Worm (Caenorhabditis elegans) whole organism, L4 larva: ENCODE data around the gene srx-102.

ENCODE experiments used
- F26F4.8 ChIP-seq: fragments of 200-800 bp; sonication (Bioruptor generic); conservative IDR thresholded peaks from 2 replicates; pipeline ENCODE4 v1.3.6; 2022; ENCODE audit warnings: missing genetic modification characterization, missing compliant biosample characterization
- F49E8.2 ChIP-seq: sonication (generic microtip); optimal IDR thresholded peaks from 2 replicates; lab custom pipeline; 2016; ENCODE audit warnings: missing compliant biosample characterization, mild to moderate bottlenecking, missing genetic modification characterization, borderline replicate concordance
- Y75B8A.6 ChIP-seq: fragments of 200-800 bp; sonication (Bioruptor generic); IDR thresholded peaks from 2 replicates; pipeline ENCODE4 v1.3.6; 2022; ENCODE audit warnings: missing genetic modification reagents, missing genetic modification characterization, missing compliant biosample characterization
- aly-2 ChIP-seq: sonication (generic microtip); optimal IDR thresholded peaks from 2 replicates; lab custom pipeline; 2018; ENCODE audit warnings: missing biosample characterization, missing genetic modification characterization
- ceh-20 ChIP-seq: fragments of 200-800 bp; sonication (Bioruptor generic); IDR thresholded peaks from 2 replicates; pipeline ENCODE4 v1.3.6; 2022; ENCODE audit warnings: missing genetic modification reagents, missing genetic modification characterization, missing compliant biosample characterization
- ceh-32 ChIP-seq: sonication (generic microtip); optimal IDR thresholded peaks from 2 replicates; lab custom pipeline; 2016; ENCODE audit warnings: mild to moderate bottlenecking, missing genetic modification characterization, missing compliant biosample characterization; ENCODE audit not compliant: poor library complexity
- ceh-44 ChIP-seq: fragments of 200-800 bp; sonication (Bioruptor generic); IDR thresholded peaks from 2 replicates; pipeline ENCODE4 v1.3.6; 2022; ENCODE audit warnings: missing genetic modification reagents, missing genetic modification characterization, missing compliant biosample characterization
- daf-16 ChIP-seq, 3 experiments: sonication (generic microtip); optimal IDR thresholded peaks; 2 replicates each; lab custom pipeline; 2016 to 2017; ENCODE audit warnings: missing genetic modification characterization in 3 of 3, missing genetic modification reagents in 3 of 3, mild to moderate bottlenecking in 2 of 3, missing compliant biosample characterization in 2 of 3, missing biosample characterization in 1 of 3, moderate library complexity in 1 of 3
- daf-8 ChIP-seq: fragments of 200-800 bp; sonication (Bioruptor generic); IDR thresholded peaks from 2 replicates; pipeline ENCODE4 v1.3.6; 2022; ENCODE audit warnings: missing genetic modification characterization, missing compliant biosample characterization
- dmd-6 ChIP-seq: fragments of 200-800 bp; sonication (Bioruptor generic); IDR thresholded peaks from 2 replicates; pipeline ENCODE4 v1.3.6; 2022; ENCODE audit warnings: missing genetic modification reagents, missing genetic modification characterization, missing compliant biosample characterization
- duxl-1 ChIP-seq: sonication (generic microtip); optimal IDR thresholded peaks from 2 replicates; lab custom pipeline; 2016; ENCODE audit warnings: mild to moderate bottlenecking, missing genetic modification characterization, moderate library complexity, missing compliant biosample characterization; ENCODE audit not compliant: poor library complexity
- hif-1 ChIP-seq, 2 experiments: sonication (generic microtip); optimal IDR thresholded peaks; 2 replicates each; lab custom pipeline; 2016 to 2017; ENCODE audit warnings: missing compliant biosample characterization in 2 of 2, missing genetic modification characterization in 2 of 2, missing genetic modification reagents in 2 of 2, missing genotype in 2 of 2, mild to moderate bottlenecking in 1 of 2
- hlh-11 ChIP-seq: fragments of 200-800 bp; sonication (Bioruptor generic); optimal IDR thresholded peaks from 2 replicates; lab custom pipeline; 2018; ENCODE audit warnings: mild to moderate bottlenecking, missing genetic modification characterization, missing compliant biosample characterization
- hmg-1.1 ChIP-seq: fragments of 200-800 bp; sonication (Bioruptor generic); IDR thresholded peaks from 2 replicates; pipeline ENCODE4 v1.3.6; 2022; ENCODE audit warnings: missing genetic modification reagents, missing genetic modification characterization, missing compliant biosample characterization
- lim-7 ChIP-seq: fragments of 200-800 bp; sonication (Bioruptor generic); IDR thresholded peaks from 2 replicates; pipeline ENCODE4 v1.3.6; 2022; ENCODE audit warnings: missing genetic modification characterization, missing compliant biosample characterization
- lin-13 ChIP-seq: fragments of 150-350 bp; optimal IDR thresholded peaks from 2 replicates; lab custom pipeline; 2014; ENCODE audit warnings: missing biosample characterization, missing genetic modification reagents, missing genetic modification characterization
- madf-5 ChIP-seq, 2 experiments: fragments of 200-800 bp; sonication (Bioruptor generic); IDR thresholded peaks; 2 replicates each; pipeline ENCODE4 v1.3.6; 2022; ENCODE audit warnings: missing compliant biosample characterization in 2 of 2, missing genetic modification characterization in 2 of 2
- mdl-1 ChIP-seq, 2 experiments: fragments of 150-350 bp in 1 of 2; sonication (generic microtip) in 1 of 2; optimal IDR thresholded peaks; 2 replicates each; lab custom pipeline; 2014 to 2017; ENCODE audit warnings: missing biosample characterization in 2 of 2, missing genetic modification characterization in 2 of 2
- mes-2 ChIP-seq: sonication (generic microtip); optimal IDR thresholded peaks from 2 replicates; lab custom pipeline; 2016; ENCODE audit warnings: missing genotype, mild to moderate bottlenecking, missing genetic modification characterization, missing compliant biosample characterization; ENCODE audit not compliant: poor library complexity, severe bottlenecking
- mxl-3 ChIP-seq: fragments of 200-800 bp; sonication (Bioruptor generic); optimal IDR thresholded peaks from 2 replicates; lab custom pipeline; 2018; ENCODE audit warnings: mild to moderate bottlenecking, missing genetic modification characterization, missing compliant biosample characterization
- nhr-102 ChIP-seq: sonication (generic microtip); optimal IDR thresholded peaks from 2 replicates; lab custom pipeline; 2016; ENCODE audit warnings: mild to moderate bottlenecking, missing genetic modification characterization, moderate library complexity, missing compliant biosample characterization
- nhr-28 ChIP-seq: fragments of 150-350 bp; optimal IDR thresholded peaks from 2 replicates; lab custom pipeline; 2014; ENCODE audit warnings: missing biosample characterization, missing genetic modification characterization
- nhr-48 ChIP-seq: sonication (generic microtip); optimal IDR thresholded peaks from 2 replicates; lab custom pipeline; 2016; ENCODE audit warnings: mild to moderate bottlenecking, missing genetic modification characterization, missing compliant biosample characterization
- nhr-77 ChIP-seq: fragments of 150-350 bp; optimal IDR thresholded peaks from 2 replicates; lab custom pipeline; 2014; ENCODE audit warnings: missing biosample characterization, missing genetic modification characterization
- pha-4 ChIP-seq, 2 experiments: fragments of 150-350 bp in 1 of 2; fragments of 200-800 bp in 1 of 2; sonication (Bioruptor generic) in 1 of 2; IDR thresholded peaks in 1 of 2; optimal IDR thresholded peaks in 1 of 2; 2 replicates each; pipeline versions ENCODE4 v1.3.6 to Lab custom; 2014 to 2022; ENCODE audit warnings: missing genetic modification characterization in 2 of 2, missing genetic modification reagents in 2 of 2, missing biosample characterization in 1 of 2, missing compliant biosample characterization in 1 of 2
- pqm-1 ChIP-seq: sonication (generic microtip); optimal IDR thresholded peaks from 2 replicates; lab custom pipeline; 2017; ENCODE audit warnings: missing biosample characterization, missing genetic modification characterization
- sdz-12 ChIP-seq: fragments of 200-800 bp; sonication (Bioruptor generic); optimal IDR thresholded peaks from 2 replicates; lab custom pipeline; 2018; ENCODE audit warnings: mild to moderate bottlenecking, missing genetic modification characterization, missing compliant biosample characterization
- set-16 ChIP-seq: fragments of 200-800 bp; sonication (Bioruptor generic); IDR thresholded peaks from 2 replicates; pipeline ENCODE4 v1.3.6; 2022; ENCODE audit warnings: missing genetic modification reagents, missing genetic modification characterization, missing compliant biosample characterization
- spr-3 ChIP-seq: fragments of 200-800 bp; sonication (Bioruptor generic); optimal IDR thresholded peaks from 2 replicates; lab custom pipeline; 2018; ENCODE audit warnings: mild to moderate bottlenecking, missing genetic modification characterization, missing compliant biosample characterization
- tag-97 ChIP-seq: fragments of 200-800 bp; sonication (Bioruptor generic); IDR thresholded peaks from 2 replicates; pipeline ENCODE4 v1.3.6; 2022; ENCODE audit warnings: missing genetic modification characterization, missing compliant biosample characterization
- unc-62 ChIP-seq, 3 experiments: fragments of 150-350 bp in 1 of 3; sonication (generic microtip); optimal IDR thresholded peaks in 2 of 3; peaks in 1 of 3; 1 replicate in 1 of 3; 2 replicates in 2 of 3; lab custom pipeline; 2014 to 2017; ENCODE audit warnings: missing biosample characterization in 3 of 3, missing genetic modification characterization in 3 of 3, missing genetic modification reagents in 3 of 3, missing genotype in 1 of 3
- vab-7 ChIP-seq: fragments of 200-800 bp; sonication (Bioruptor generic); IDR thresholded peaks from 2 replicates; pipeline ENCODE4 v1.3.6; 2022; ENCODE audit warnings: missing genetic modification reagents, missing genetic modification characterization, missing compliant biosample characterization
- zip-11 ChIP-seq: fragments of 200-800 bp; sonication (Bioruptor generic); IDR thresholded peaks from 2 replicates; pipeline ENCODE4 v1.3.6; 2022; ENCODE audit warnings: missing genetic modification characterization, missing compliant biosample characterization
- ztf-7 ChIP-seq: fragments of 150-350 bp; optimal IDR thresholded peaks from 2 replicates; lab custom pipeline; 2014; ENCODE audit warnings: missing biosample characterization, missing genetic modification characterization

srx-102 gene

DNA sequence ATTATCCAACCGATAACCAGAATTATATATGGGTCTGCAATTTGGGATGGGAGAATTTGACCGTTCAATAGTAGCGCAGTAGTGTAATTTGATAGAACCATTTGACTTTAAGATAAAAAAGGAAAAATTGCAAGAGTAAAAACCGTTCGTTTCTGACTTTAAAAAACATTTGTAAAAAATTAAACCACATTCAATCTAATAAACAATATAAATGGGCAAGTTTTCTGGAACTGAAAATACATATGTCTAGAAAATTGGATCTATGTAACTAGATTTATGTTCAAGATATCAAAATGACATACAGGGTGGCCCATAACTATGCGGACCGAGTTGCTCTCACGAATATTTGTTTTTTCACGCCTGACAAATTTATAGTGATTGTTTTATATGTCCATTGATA lies at the start of gene srx-102:
Gene srx-102 (minus strand): TSS at position 101 of the 400 bp plus-strand sequence.
- TF ChIP-seq sdz-12 (GFP tag; lab: Kevin White, UChicago) (no peak), unc-62 (GFP tag; optimal IDR thresholded peaks at IDR 0.05 in 1 of 2; lab: Kevin White, UChicago) (peak in 1 of 2 experiments; percentile 45), unc-62 (tag; optimal IDR thresholded peaks at IDR 0.05; lab: Kevin White, UChicago) (no peak)

- TF ChIP-seq daf-16 (GFP tag; optimal IDR thresholded peaks at IDR 0.05; lab: Kevin White, UChicago) = no peak
- TF ChIP-seq daf-16 (tag; optimal IDR thresholded peaks at IDR 0.05; lab: Kevin White, UChicago) = peak; percentile 64
- peak; percentile 13 for TF ChIP-seq nhr-77 (tag; lab: Kevin White, UChicago)
- peak; percentile 51 for TF ChIP-seq hlh-11 (tag; lab: Kevin White, UChicago)
- TF ChIP-seq tag-97 (GFP tag; lab: Robert Waterston, UW) = no peak
- peak; percentile 91 for TF ChIP-seq nhr-28 (tag; lab: Kevin White, UChicago)
- TF ChIP-seq nhr-102 (tag; lab: Kevin White, UChicago) = peak; percentile 74
- TF ChIP-seq spr-3 (GFP tag; lab: Kevin White, UChicago) = no peak
- TF ChIP-seq unc-62 (GFP tag; optimal IDR thresholded peaks at IDR 0.05 in 1 of 2; lab: Kevin White, UChicago) = peak in 1 of 2 experiments; percentile 97
- no peak for TF ChIP-seq unc-62 (tag; optimal IDR thresholded peaks at IDR 0.05; lab: Kevin White, UChicago)
- no peak for TF ChIP-seq vab-7 (GFP tag; lab: Robert Waterston, UW)
- no peak for TF ChIP-seq set-16 (GFP tag; lab: Robert Waterston, UW)
- TF ChIP-seq mdl-1 (tag; optimal IDR thresholded peaks at IDR 0.05; lab: Kevin White, UChicago) = peak in 1 of 2 experiments; percentile 22
- no peak for TF ChIP-seq lim-7
- no peak for TF ChIP-seq ceh-44 (GFP tag; lab: Robert Waterston, UW)
- TF ChIP-seq pqm-1 (tag; lab: Kevin White, UChicago) = peak; percentile 50
- peak; percentile 58 for TF ChIP-seq dmd-6
- 0 out of 2 replicates have a peak, but pooled peaks have one; percentile 36 for TF ChIP-seq hmg-1.1 (GFP tag; lab: Robert Waterston, UW)
- peak; percentile 76 for TF ChIP-seq duxl-1 (tag; lab: Kevin White, UChicago)
- TF ChIP-seq, all 104 proteins: peak for 11
Measured at ce11 chrII:3743684-3744200, 49.2 kb upstream of the srx-102 start, which contains the start of gene nta-1. nta-1 (minus strand) TSS chrII:3743814.

ce11 chrII:3741584-3741983 lies 47.0 kb upstream of the srx-102 start, which contains the start of gene F12E12.1:
F12E12.1 (plus strand) TSS chrII:3741884.
- TF ChIP-seq spr-3 (GFP tag; lab: Kevin White, UChicago) (no peak), Y75B8A.6 (GFP tag; lab: Robert Waterston, UW) (no peak), mes-2 (tag; lab: Kevin White, UChicago) (no peak), aly-2 (tag; lab: Kevin White, UChicago) (no peak), lin-13 (no peak), zip-11 (GFP tag; lab: Robert Waterston, UW) (no peak), F49E8.2 (tag; lab: Kevin White, UChicago) (no peak), madf-5 (GFP tag; IDR thresholded peaks at IDR 0.05; lab: Robert Waterston, UW) (no peak), F26F4.8 (GFP tag; lab: Robert Waterston, UW) (no peak), ztf-7 (tag; lab: Kevin White, UChicago) (no peak), nhr-48 (tag; lab: Kevin White, UChicago) (no peak), ceh-20 (GFP tag; lab: Robert Waterston, UW) (no peak), daf-8 (GFP tag; lab: Robert Waterston, UW) (no peak), hif-1 (tag; optimal IDR thresholded peaks at IDR 0.05; lab: Kevin White, UChicago) (no peak), mxl-3 (GFP tag; lab: Kevin White, UChicago) (no peak), pha-4 (GFP tag; IDR thresholded peaks at IDR 0.05; lab: Robert Waterston, UW) (no peak), pha-4 (tag; optimal IDR thresholded peaks at IDR 0.05; lab: Kevin White, UChicago) (no peak), ceh-32 (tag; lab: Kevin White, UChicago) (no peak)
- TF ChIP-seq, all 104 proteins: peak for 0
